Worm (Caenorhabditis elegans) whole organism, L3 larva: ENCODE measurements around the gene str-64.

Experiments used
- egl-27 ChIP-seq: sonication (generic microtip); optimal IDR thresholded peaks from 4 replicates; lab custom pipeline; 2017; ENCODE audit warnings: missing biosample characterization, missing genetic modification reagents, missing genetic modification characterization
- fkh-2 ChIP-seq: fragments of 150-350 bp; optimal IDR thresholded peaks from 2 replicates; lab custom pipeline; 2014; ENCODE audit warnings: missing biosample characterization, missing genetic modification reagents, missing genetic modification characterization
- nhr-237 ChIP-seq: fragments of 150-350 bp; optimal IDR thresholded peaks from 2 replicates; lab custom pipeline; 2014; ENCODE audit warnings: missing biosample characterization, missing genetic modification characterization
- nhr-77 ChIP-seq: fragments of 150-350 bp; optimal IDR thresholded peaks from 2 replicates; lab custom pipeline; 2014; ENCODE audit warnings: missing biosample characterization, missing genetic modification characterization
- pqm-1 ChIP-seq: fragments of 150-350 bp; optimal IDR thresholded peaks from 2 replicates; lab custom pipeline; 2017; ENCODE audit warnings: missing biosample characterization, missing genetic modification characterization, inconsistent platforms
- snpc-4 ChIP-seq: fragments of 150-350 bp; optimal IDR thresholded peaks from 2 replicates; lab custom pipeline; 2014; ENCODE audit warnings: missing biosample characterization, missing genetic modification characterization
- unc-62 ChIP-seq: fragments of 150-350 bp; sonication (generic microtip); optimal IDR thresholded peaks from 4 replicates; lab custom pipeline; 2014; ENCODE audit warnings: missing biosample characterization, missing genetic modification reagents, missing genetic modification characterization
- zag-1 ChIP-seq: fragments of 150-350 bp; optimal IDR thresholded peaks from 2 replicates; lab custom pipeline; 2014; ENCODE audit warnings: missing biosample characterization, missing genetic modification characterization
- ztf-11 ChIP-seq: fragments of 150-350 bp; optimal IDR thresholded peaks from 2 replicates; lab custom pipeline; 2014; ENCODE audit warnings: missing biosample characterization, missing genetic modification characterization

ce11 chrV:3267950-3268349 is 15.1 kb upstream of the str-64 start, which contains the start of gene T28A11.18:
- TF ChIP-seq unc-62 (GFP tag; lab: Kevin White, UChicago) (no peak), ztf-11 (tag; lab: Kevin White, UChicago) (no peak), nhr-237 (no peak), zag-1 (tag; lab: Kevin White, UChicago) (no peak), egl-27 (tag; lab: Kevin White, UChicago) (no peak), fkh-2 (tag; lab: Kevin White, UChicago) (no peak), nhr-77 (no peak), snpc-4 (tag; lab: Kevin White, UChicago) (no peak), pqm-1 (tag; lab: Kevin White, UChicago) (no peak)
